Fruit fly (Drosophila melanogaster) Kc167 (cell line): ENCODE data around the gene CG12506.

Experiments
- Myc ChIP-seq: fragments of >200 bp; optimal IDR thresholded peaks from 2 replicates; lab custom pipeline; 2017; ENCODE audit warnings: missing external identifiers
- Sin3A ChIP-seq: fragments of >200 bp; optimal IDR thresholded peaks from 2 replicates; lab custom pipeline; 2018; ENCODE audit warnings: missing external identifiers
- h ChIP-seq: fragments of >200 bp; optimal IDR thresholded peaks from 3 replicates; lab custom pipeline; 2018; ENCODE audit warnings: missing external identifiers
- insv ChIP-seq: fragments of >200 bp; optimal IDR thresholded peaks from 3 replicates; lab custom pipeline; 2018; ENCODE audit warnings: missing external identifiers
- psq ChIP-seq: fragments of >200 bp; optimal IDR thresholded peaks from 2 replicates; lab custom pipeline; 2017; ENCODE audit warnings: missing external identifiers
- ttk ChIP-seq: sonication (Bioruptor generic); optimal IDR thresholded peaks from 2 replicates; lab custom pipeline; 2017; ENCODE audit warnings: missing external identifiers

CG12506 gene

dm6 chr2L:819315-820032 is 46.1 kb downstream of the CG12506 start, which contains the start of the genes PGAP2 and Clp:
Gene PGAP2, minus strand, starts transcription at chr2L:819508.
Gene Clp, plus strand, starts transcription at chr2L:819964.
- TF ChIP-seq h (lab: Kevin White, UChicago) = no peak
- TF ChIP-seq ttk (lab: Kevin White, UChicago) = no peak
- TF ChIP-seq Myc (lab: Kevin White, UChicago) = no peak
- no peak for TF ChIP-seq insv
- no peak for TF ChIP-seq psq (lab: Kevin White, UChicago)
- TF ChIP-seq Sin3A (lab: Kevin White, UChicago) = no peak

- no peak for TF ChIP-seq ttk (lab: Kevin White, UChicago)
- TF ChIP-seq Myc (lab: Kevin White, UChicago) = no peak
- no peak for TF ChIP-seq Sin3A (lab: Kevin White, UChicago)
- TF ChIP-seq psq (lab: Kevin White, UChicago) = no peak
- TF ChIP-seq insv = no peak
- TF ChIP-seq h (lab: Kevin White, UChicago) = no peak
These were observed 48.1 kb downstream of the CG12506 start, which contains the start of gene CG3662 for dm6 chr2L:821242-821985. Gene CG3662, plus strand, starts transcription at chr2L:821289.

dm6 chr2L:821986-822711 is 48.8 kb downstream of the CG12506 start:
- TF ChIP-seq Myc (lab: Kevin White, UChicago) (no peak), ttk (lab: Kevin White, UChicago) (no peak), h (lab: Kevin White, UChicago) (no peak), Sin3A (lab: Kevin White, UChicago) (no peak), insv (no peak), psq (lab: Kevin White, UChicago) (no peak)
